Worm (Caenorhabditis elegans): Measurements from ENCODE around the gene W05H9.2.
A peak's percentile ranks its signal among the peaks of the same experiment; 100 is the strongest.

W05H9.2 gene

DNA sequence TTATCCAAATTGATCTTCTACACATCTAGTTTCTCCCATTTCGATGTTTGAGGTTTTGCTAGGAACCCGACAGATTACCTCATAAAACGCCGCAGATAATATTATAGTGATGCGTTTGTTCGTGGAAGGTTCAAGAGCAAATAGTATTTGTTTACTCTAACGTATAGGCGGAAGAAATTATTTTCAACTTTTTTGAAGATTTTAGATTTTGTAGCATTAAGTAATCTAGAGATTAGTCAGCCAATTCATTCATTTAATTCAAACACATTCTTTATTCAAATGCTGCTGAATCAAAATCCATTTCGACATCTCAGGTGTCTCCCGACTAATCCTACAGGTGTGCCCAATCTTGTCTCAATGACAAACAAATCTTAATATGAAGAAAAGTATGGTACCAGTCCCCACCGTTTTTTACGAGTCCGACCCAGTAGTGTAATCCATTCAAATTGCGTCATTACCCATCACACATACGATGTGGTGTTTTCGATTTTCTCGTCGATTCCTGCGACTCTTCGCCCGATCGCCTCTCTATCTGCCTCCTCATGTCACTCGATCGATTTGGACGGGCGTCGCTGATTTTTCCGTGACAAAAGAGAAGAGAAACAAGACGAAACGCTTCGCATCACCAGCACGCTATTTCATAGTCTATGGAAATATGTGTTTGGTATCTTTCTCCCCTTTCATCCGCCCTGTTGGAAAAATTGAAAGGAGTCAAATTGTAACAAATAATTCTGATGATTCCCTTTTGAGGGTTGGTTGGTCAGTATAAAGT lies 12.8 kb upstream of the W05H9.2 start (continued):
- TF ChIP-seq ceh-30 (tag; optimal IDR thresholded peaks at IDR 0.05) (no peak), sdc-2 (tag; optimal IDR thresholded peaks at IDR 0.05) (no peak), ceh-19 (GFP tag; optimal IDR thresholded peaks at IDR 0.05) (peak; percentile 19), che-1 (tag; optimal IDR thresholded peaks at IDR 0.05) (no peak), syd-9 (tag; optimal IDR thresholded peaks at IDR 0.05) (no peak), odd-2 (tag; optimal IDR thresholded peaks at IDR 0.05) (no peak), unc-55 (GFP tag; optimal IDR thresholded peaks at IDR 0.05) (peak; percentile 71), hlh-15 (tag; optimal IDR thresholded peaks at IDR 0.05) (no peak), pag-3 (tag; optimal IDR thresholded peaks at IDR 0.05; ENCODE audit: borderline replicate concordance) (no peak), fkh-6 (tag; optimal IDR thresholded peaks at IDR 0.05) (no peak), F13H6.1 (tag; optimal IDR thresholded peaks at IDR 0.05) (no peak), ahr-1 (tag; optimal IDR thresholded peaks at IDR 0.05) (no peak), K09A11.1 (tag; optimal IDR thresholded peaks at IDR 0.05; ENCODE audit: insufficient read depth) (no peak), ceh-34 (tag; optimal IDR thresholded peaks at IDR 0.05) (no peak)

DNA sequence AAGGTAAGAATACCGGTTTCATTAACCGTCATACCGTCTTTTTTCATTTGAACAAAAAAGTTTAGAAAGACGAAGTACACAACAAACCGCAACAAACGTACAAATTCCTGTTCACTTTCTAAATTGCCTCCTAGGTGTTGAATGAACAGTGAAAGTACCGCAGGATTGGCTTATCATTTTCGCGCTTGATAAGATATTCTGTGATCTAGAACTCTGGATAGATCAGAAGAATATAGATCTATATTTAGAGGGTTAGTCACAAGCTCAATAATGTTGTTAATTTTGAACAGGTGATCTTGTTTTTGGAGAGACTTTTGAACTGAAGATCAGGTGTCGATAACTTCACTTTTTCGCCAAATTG lies 12.2 kb upstream of the W05H9.2 start:
- TF ChIP-seq syd-9 (tag; optimal IDR thresholded peaks at IDR 0.05) (no peak), ztf-16 (tag; optimal IDR thresholded peaks at IDR 0.05) (no peak), ceh-24 (tag; optimal IDR thresholded peaks at IDR 0.05) (no peak), F13H6.1 (tag; optimal IDR thresholded peaks at IDR 0.05) (no peak), fkh-6 (tag; optimal IDR thresholded peaks at IDR 0.05) (no peak), hlh-13 (GFP tag; optimal IDR thresholded peaks at IDR 0.05) (no peak), ceh-6 (GFP tag; optimal IDR thresholded peaks at IDR 0.05) (no peak), ceh-18 (tag; optimal IDR thresholded peaks at IDR 0.05) (no peak), hlh-8 (tag; optimal IDR thresholded peaks at IDR 0.05) (no peak), C08G9.2 (tag; optimal IDR thresholded peaks at IDR 0.05) (no peak), ahr-1 (tag; optimal IDR thresholded peaks at IDR 0.05) (no peak)

DNA sequence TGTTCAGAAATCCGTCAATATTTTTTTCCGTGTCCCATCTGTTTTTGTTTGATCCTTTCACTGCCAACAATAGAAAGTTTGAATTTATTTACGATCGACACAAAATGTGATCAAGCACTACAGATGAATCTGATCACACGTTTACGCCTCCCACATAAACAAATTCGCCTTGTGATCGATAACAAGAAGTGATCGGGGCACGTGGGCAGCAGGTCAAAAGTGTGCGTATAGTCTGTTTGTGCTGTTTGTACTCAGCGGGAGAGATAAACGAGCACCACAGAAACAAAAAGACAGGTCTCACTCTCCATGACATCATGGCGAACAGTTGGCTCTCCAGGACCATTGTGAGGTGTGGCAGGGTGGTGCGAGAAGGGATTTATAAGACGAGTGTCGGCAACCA lies 11.3 kb upstream of the W05H9.2 start:
- peak; percentile 17 for TF ChIP-seq sdc-2 (tag; optimal IDR thresholded peaks at IDR 0.05)
- TF ChIP-seq hlh-13 (GFP tag; optimal IDR thresholded peaks at IDR 0.05) = no peak
- no peak for TF ChIP-seq F13H6.1 (tag; optimal IDR thresholded peaks at IDR 0.05)
- no peak for TF ChIP-seq fax-1 (tag; optimal IDR thresholded peaks at IDR 0.05)
- peak; percentile 24 for TF ChIP-seq unc-55 (GFP tag; optimal IDR thresholded peaks at IDR 0.05)
- peak; percentile 41 for TF ChIP-seq ref-2 (tag; optimal IDR thresholded peaks at IDR 0.05)
- TF ChIP-seq ceh-31 (tag; optimal IDR thresholded peaks at IDR 0.05) = peak; percentile 17
- peak; percentile 75 for TF ChIP-seq tbx-2 (tag; optimal IDR thresholded peaks at IDR 0.05)
- TF ChIP-seq ceh-18 (tag; optimal IDR thresholded peaks at IDR 0.05) = peak; percentile 60
- peak; percentile 54 for TF ChIP-seq elt-2 (tag; optimal IDR thresholded peaks at IDR 0.05)
- peak; percentile 66 for TF ChIP-seq hlh-30 (tag; optimal IDR thresholded peaks at IDR 0.05; ENCODE audit: insufficient read depth)

DNA sequence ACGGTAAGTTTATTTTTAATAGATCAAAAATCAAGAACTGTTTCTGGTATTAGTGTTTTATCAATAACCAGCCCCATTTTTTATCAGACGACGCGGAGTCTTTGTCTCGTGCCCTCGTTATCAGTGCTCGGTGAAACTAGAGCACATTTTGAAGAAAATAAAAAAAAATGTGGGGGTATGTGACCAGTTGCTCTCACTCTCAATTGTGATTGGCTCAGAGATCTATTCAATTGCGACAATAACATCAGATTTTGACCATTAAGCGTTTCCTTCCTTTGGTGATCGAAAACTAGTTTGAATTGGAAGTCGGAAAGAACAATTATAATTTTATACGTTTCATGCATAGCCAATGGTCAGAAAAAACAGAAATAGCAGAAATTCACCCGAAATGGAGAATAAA lies 10.4 kb upstream of the W05H9.2 start:
- TF ChIP-seq elt-2 (tag; optimal IDR thresholded peaks at IDR 0.05) = peak; percentile 58
- no peak for TF ChIP-seq hlh-13 (GFP tag; optimal IDR thresholded peaks at IDR 0.05)

DNA sequence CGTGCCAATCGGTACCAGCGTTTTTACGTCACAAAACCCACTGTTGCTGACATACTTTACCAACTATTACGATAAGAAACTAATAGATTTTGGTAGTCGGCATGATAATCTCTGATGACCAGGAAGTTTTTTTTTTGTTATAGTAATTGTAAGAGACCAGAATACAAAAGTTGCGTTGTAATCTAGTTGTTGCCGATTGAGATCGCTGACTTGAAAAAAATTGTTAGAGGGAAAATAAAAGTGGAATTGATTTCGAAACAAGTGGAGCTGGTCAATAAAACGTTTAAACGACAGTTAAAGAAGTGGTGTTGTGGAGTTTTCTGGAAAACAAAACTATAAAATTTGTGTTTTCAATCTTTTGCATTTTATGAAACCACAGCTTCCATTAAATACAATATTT lies 9.9 kb upstream of the W05H9.2 start:
- TF ChIP-seq npax-4 (tag; optimal IDR thresholded peaks at IDR 0.05) (no peak), madf-2 (tag; optimal IDR thresholded peaks at IDR 0.05) (no peak), Y22D7AL.16 (tag; optimal IDR thresholded peaks at IDR 0.05) (no peak), ceh-18 (tag; optimal IDR thresholded peaks at IDR 0.05) (no peak), zip-5 (tag; optimal IDR thresholded peaks at IDR 0.05) (no peak), hlh-15 (tag; optimal IDR thresholded peaks at IDR 0.05) (no peak), ama-1 (optimal IDR thresholded peaks at IDR 0.05) (no peak), C38D4.7 (GFP tag; optimal IDR thresholded peaks at IDR 0.05) (no peak), fax-1 (tag; optimal IDR thresholded peaks at IDR 0.05) (no peak)

All from whole organism, late embryonic.